Worm (Caenorhabditis elegans) whole organism, L4 larva: ENCODE measurements around the gene F59G1.4.

Source experiments
- F26F4.8 ChIP-seq: fragments of 200-800 bp; sonication (Bioruptor generic); conservative IDR thresholded peaks from 2 replicates; pipeline ENCODE4 v1.3.6; 2022; ENCODE audit warnings: missing genetic modification characterization, missing compliant biosample characterization
- F44E2.7 ChIP-seq: fragments of 200-800 bp; sonication (Bioruptor generic); IDR thresholded peaks from 2 replicates; pipeline ENCODE4 v2.1.2; 2022; ENCODE audit warnings: missing genetic modification characterization, missing compliant biosample characterization
- R02D3.7 ChIP-seq: fragments of 150-350 bp; sonication (generic microtip); optimal IDR thresholded peaks from 3 replicates; lab custom pipeline; 2014; ENCODE audit warnings: missing biosample characterization, missing genetic modification characterization
- aha-1 ChIP-seq: fragments of 150-350 bp; peaks from one replicate; lab custom pipeline; 2014; ENCODE audit warnings: missing biosample characterization, missing genetic modification characterization
- ceh-28 ChIP-seq: fragments of 150-350 bp; optimal IDR thresholded peaks from 2 replicates; lab custom pipeline; 2014; ENCODE audit warnings: missing biosample characterization, missing genetic modification reagents, missing genetic modification characterization
- ceh-82 ChIP-seq: sonication (generic microtip); optimal IDR thresholded peaks from 2 replicates; lab custom pipeline; 2017; ENCODE audit warnings: missing biosample characterization, missing genetic modification characterization
- ctbp-1 ChIP-seq: fragments of 200-800 bp; sonication (Bioruptor generic); IDR thresholded peaks from 2 replicates; pipeline ENCODE4 v1.3.6; 2022; ENCODE audit warnings: missing genetic modification reagents, missing genetic modification characterization, missing compliant biosample characterization
- daf-12 ChIP-seq: fragments of 150-350 bp; optimal IDR thresholded peaks from 2 replicates; lab custom pipeline; 2014; ENCODE audit warnings: missing biosample characterization, missing genetic modification reagents, missing genetic modification characterization
- daf-16 ChIP-seq, 3 experiments: sonication (generic microtip); optimal IDR thresholded peaks; 2 replicates each; lab custom pipeline; 2016 to 2017; ENCODE audit warnings: missing genetic modification characterization in 3 of 3, missing genetic modification reagents in 3 of 3, mild to moderate bottlenecking in 2 of 3, missing compliant biosample characterization in 2 of 3, missing biosample characterization in 1 of 3, moderate library complexity in 1 of 3
- dve-1 ChIP-seq: sonication (generic microtip); optimal IDR thresholded peaks from 2 replicates; lab custom pipeline; 2017; ENCODE audit warnings: antibody characterized with exemption, mild to moderate bottlenecking, missing genetic modification characterization, missing compliant biosample characterization; ENCODE audit not compliant: insufficient read depth
- fkh-10 ChIP-seq: fragments of 150-350 bp; optimal IDR thresholded peaks from 2 replicates; lab custom pipeline; 2014; ENCODE audit warnings: missing biosample characterization, missing genetic modification reagents, missing genetic modification characterization
- fos-1 ChIP-seq: fragments of 150-350 bp; optimal IDR thresholded peaks from 2 replicates; lab custom pipeline; 2014; ENCODE audit warnings: missing biosample characterization, missing genetic modification characterization
- hif-1 ChIP-seq, 2 experiments: sonication (generic microtip); optimal IDR thresholded peaks; 2 replicates each; lab custom pipeline; 2016 to 2017; ENCODE audit warnings: missing compliant biosample characterization in 2 of 2, missing genetic modification characterization in 2 of 2, missing genetic modification reagents in 2 of 2, missing genotype in 2 of 2, mild to moderate bottlenecking in 1 of 2
- hlh-11 ChIP-seq: fragments of 200-800 bp; sonication (Bioruptor generic); optimal IDR thresholded peaks from 2 replicates; lab custom pipeline; 2018; ENCODE audit warnings: mild to moderate bottlenecking, missing genetic modification characterization, missing compliant biosample characterization
- hlh-30 ChIP-seq: sonication (generic microtip); optimal IDR thresholded peaks from 2 replicates; lab custom pipeline; 2017; ENCODE audit warnings: antibody characterized with exemption, mild to moderate bottlenecking, missing genetic modification characterization, missing compliant biosample characterization; ENCODE audit not compliant: insufficient read depth
- hmg-1.1 ChIP-seq: fragments of 200-800 bp; sonication (Bioruptor generic); IDR thresholded peaks from 2 replicates; pipeline ENCODE4 v1.3.6; 2022; ENCODE audit warnings: missing genetic modification reagents, missing genetic modification characterization, missing compliant biosample characterization
- lin-1 ChIP-seq: fragments of 200-800 bp; sonication (Bioruptor generic); IDR thresholded peaks from 2 replicates; pipeline ENCODE4 v1.3.6; 2022; ENCODE audit warnings: missing genetic modification reagents, missing genetic modification characterization, missing compliant biosample characterization
- lin-38 ChIP-seq: fragments of 200-800 bp; sonication (Bioruptor generic); IDR thresholded peaks from 2 replicates; pipeline ENCODE4 v1.3.6; 2022; ENCODE audit warnings: missing genetic modification reagents, missing genetic modification characterization, missing compliant biosample characterization
- lin-39 ChIP-seq: fragments of 150-350 bp; optimal IDR thresholded peaks from 2 replicates; lab custom pipeline; 2014; ENCODE audit warnings: missing biosample characterization, missing genetic modification reagents, missing genetic modification characterization
- lsy-2 ChIP-seq, 2 experiments: fragments of 150-350 bp in 1 of 2; sonication (generic microtip) in 1 of 2; optimal IDR thresholded peaks; 2 replicates each; lab custom pipeline; 2014 to 2017; ENCODE audit warnings: missing biosample characterization in 2 of 2, missing genetic modification characterization in 2 of 2
- madf-5 ChIP-seq, 2 experiments: fragments of 200-800 bp; sonication (Bioruptor generic); IDR thresholded peaks; 2 replicates each; pipeline ENCODE4 v1.3.6; 2022; ENCODE audit warnings: missing compliant biosample characterization in 2 of 2, missing genetic modification characterization in 2 of 2
- madf-9 ChIP-seq: fragments of 200-800 bp; sonication (Bioruptor generic); conservative IDR thresholded peaks from 2 replicates; pipeline ENCODE4 v1.3.6; 2022; ENCODE audit warnings: missing genetic modification reagents, missing genetic modification characterization, missing compliant biosample characterization
- mdl-1 ChIP-seq, 2 experiments: fragments of 150-350 bp in 1 of 2; sonication (generic microtip) in 1 of 2; optimal IDR thresholded peaks; 2 replicates each; lab custom pipeline; 2014 to 2017; ENCODE audit warnings: missing biosample characterization in 2 of 2, missing genetic modification characterization in 2 of 2
- mep-1 ChIP-seq: fragments of 150-350 bp; sonication (generic microtip); optimal IDR thresholded peaks from 3 replicates; lab custom pipeline; 2014; ENCODE audit warnings: missing biosample characterization, missing genetic modification characterization
- mes-2 ChIP-seq: sonication (generic microtip); optimal IDR thresholded peaks from 2 replicates; lab custom pipeline; 2016; ENCODE audit warnings: missing genotype, mild to moderate bottlenecking, missing genetic modification characterization, missing compliant biosample characterization; ENCODE audit not compliant: poor library complexity, severe bottlenecking
- nhr-10 ChIP-seq: fragments of 150-350 bp; optimal IDR thresholded peaks from 2 replicates; lab custom pipeline; 2014; ENCODE audit warnings: missing biosample characterization, missing genetic modification characterization
- nhr-11 ChIP-seq: fragments of 150-350 bp; optimal IDR thresholded peaks from 2 replicates; lab custom pipeline; 2014; ENCODE audit warnings: missing biosample characterization, missing genetic modification characterization
- pha-4 ChIP-seq, 2 experiments: fragments of 150-350 bp in 1 of 2; fragments of 200-800 bp in 1 of 2; sonication (Bioruptor generic) in 1 of 2; IDR thresholded peaks in 1 of 2; optimal IDR thresholded peaks in 1 of 2; 2 replicates each; pipeline versions ENCODE4 v1.3.6 to Lab custom; 2014 to 2022; ENCODE audit warnings: missing genetic modification characterization in 2 of 2, missing genetic modification reagents in 2 of 2, missing biosample characterization in 1 of 2, missing compliant biosample characterization in 1 of 2
- pqm-1 ChIP-seq: sonication (generic microtip); optimal IDR thresholded peaks from 2 replicates; lab custom pipeline; 2017; ENCODE audit warnings: missing biosample characterization, missing genetic modification characterization
- rbr-2 ChIP-seq: sonication (generic microtip); optimal IDR thresholded peaks from 2 replicates; lab custom pipeline; 2016; ENCODE audit warnings: missing genotype, missing genetic modification characterization, missing compliant biosample characterization
- sdz-12 ChIP-seq: fragments of 200-800 bp; sonication (Bioruptor generic); optimal IDR thresholded peaks from 2 replicates; lab custom pipeline; 2018; ENCODE audit warnings: mild to moderate bottlenecking, missing genetic modification characterization, missing compliant biosample characterization
- set-16 ChIP-seq: fragments of 200-800 bp; sonication (Bioruptor generic); IDR thresholded peaks from 2 replicates; pipeline ENCODE4 v1.3.6; 2022; ENCODE audit warnings: missing genetic modification reagents, missing genetic modification characterization, missing compliant biosample characterization
- snpc-1.2 ChIP-seq: fragments of 200-800 bp; sonication (Bioruptor generic); IDR thresholded peaks from 2 replicates; pipeline ENCODE4 v1.3.6; 2022; ENCODE audit warnings: missing genetic modification reagents, missing genetic modification characterization, missing compliant biosample characterization
- tra-1 ChIP-seq: fragments of 200-800 bp; sonication (Bioruptor generic); IDR thresholded peaks from 2 replicates; pipeline ENCODE4 v1.3.6; 2022; ENCODE audit warnings: missing genetic modification reagents, missing genetic modification characterization, missing compliant biosample characterization
- unc-130 ChIP-seq: sonication (generic microtip); optimal IDR thresholded peaks from 2 replicates; lab custom pipeline; 2016; ENCODE audit warnings: missing genetic modification reagents, missing genetic modification characterization, missing compliant biosample characterization
- unc-62 ChIP-seq, 3 experiments: fragments of 150-350 bp in 1 of 3; sonication (generic microtip); optimal IDR thresholded peaks in 2 of 3; peaks in 1 of 3; 1 replicate in 1 of 3; 2 replicates in 2 of 3; lab custom pipeline; 2014 to 2017; ENCODE audit warnings: missing biosample characterization in 3 of 3, missing genetic modification characterization in 3 of 3, missing genetic modification reagents in 3 of 3, missing genotype in 1 of 3
- zfp-3 ChIP-seq: fragments of 200-800 bp; sonication (Bioruptor generic); conservative IDR thresholded peaks from 2 replicates; pipeline ENCODE4 v1.3.6; 2022; ENCODE audit warnings: missing genetic modification reagents, missing genetic modification characterization, missing compliant biosample characterization

F59G1.4 gene

ce11 chrII:5940815-5941214 is 44.8 kb downstream of the F59G1.4 start, which contains the start of gene F28B12.6:
F28B12.6 (plus strand) TSS chrII:5940863.
- TF ChIP-seq ceh-28 (tag; lab: Kevin White, UChicago) (no peak), zfp-3 (GFP tag; lab: Robert Waterston, UW) (0 out of 2 replicates have a peak, but pooled peaks have one; percentile 17), fos-1 (tag; lab: Kevin White, UChicago) (no peak), hif-1 (tag; optimal IDR thresholded peaks at IDR 0.05; lab: Kevin White, UChicago) (peak in 1 of 2 experiments; percentile 9), lsy-2 (tag; optimal IDR thresholded peaks at IDR 0.05; lab: Kevin White, UChicago) (no peak), unc-130 (GFP tag; lab: Kevin White, UChicago) (no peak), lin-39 (tag; lab: Kevin White, UChicago) (no peak), ctbp-1 (GFP tag; lab: Robert Waterston, UW) (no peak), sdz-12 (GFP tag; lab: Kevin White, UChicago) (no peak), madf-5 (GFP tag; IDR thresholded peaks at IDR 0.05; lab: Robert Waterston, UW) (0 out of 4 replicates have a peak, but pooled peaks of 1 of the 2 experiments have one; percentile 20), lin-1 (no peak), dve-1 (tag; lab: Kevin White, UChicago) (no peak)

ce11 chrII:5942593-5942992 is 46.6 kb downstream of the F59G1.4 start, which contains the start of gene F28B12.1:
F28B12.1 (plus strand) TSS chrII:5942927.
- peak; percentile 16 for TF ChIP-seq fkh-10 (GFP tag; lab: Kevin White, UChicago)
- TF ChIP-seq hlh-30 = peak; percentile 78
- peak; percentile 10 for TF ChIP-seq rbr-2 (tag; lab: Kevin White, UChicago)
- TF ChIP-seq lsy-2 (tag; optimal IDR thresholded peaks at IDR 0.05; lab: Kevin White, UChicago) = peak in 1 of 2 experiments; percentile 35
- no peak for TF ChIP-seq set-16 (GFP tag; lab: Robert Waterston, UW)
- peak; percentile 28 for TF ChIP-seq dve-1 (tag; lab: Kevin White, UChicago)
- no peak for TF ChIP-seq daf-12
- TF ChIP-seq madf-5 (GFP tag; IDR thresholded peaks at IDR 0.05; lab: Robert Waterston, UW) = no peak
- TF ChIP-seq mep-1 (tag; lab: Kevin White, UChicago) = peak; percentile 14

ce11 chrII:5944268-5944667 is 48.3 kb downstream of the F59G1.4 start, which contains the start of gene B0034.2:
B0034.2 (minus strand) TSS chrII:5944368.
- no peak for TF ChIP-seq pha-4 (GFP tag; IDR thresholded peaks at IDR 0.05; lab: Robert Waterston, UW)
- no peak for TF ChIP-seq pha-4 (tag; optimal IDR thresholded peaks at IDR 0.05; lab: Kevin White, UChicago)
- 0 out of 2 replicates have a peak, but pooled peaks have one; percentile 21 for TF ChIP-seq lin-38 (GFP tag; lab: Robert Waterston, UW)
- TF ChIP-seq aha-1 (tag; lab: Kevin White, UChicago) = peak; percentile 41

ce11 chrII:5945818-5946217 is 49.8 kb downstream of the F59G1.4 start:
- no peak for TF ChIP-seq daf-16 (GFP tag; optimal IDR thresholded peaks at IDR 0.05; lab: Kevin White, UChicago)
- no peak for TF ChIP-seq daf-16 (tag; optimal IDR thresholded peaks at IDR 0.05; lab: Kevin White, UChicago)
- TF ChIP-seq aha-1 (tag; lab: Kevin White, UChicago) = peak; percentile 63
- TF ChIP-seq lin-39 (tag; lab: Kevin White, UChicago) = no peak

ce11 chrII:5946438-5946837 is 50.5 kb downstream of the F59G1.4 start:
- TF ChIP-seq ctbp-1 (GFP tag; lab: Robert Waterston, UW) (0 out of 2 replicates have a peak, but pooled peaks have one; percentile 42), R02D3.7 (tag; lab: Kevin White, UChicago) (no peak), aha-1 (tag; lab: Kevin White, UChicago) (peak; percentile 37)

- TF ChIP-seq F26F4.8 (no peak), R02D3.7 (tag; lab: Kevin White, UChicago) (no peak), hmg-1.1 (GFP tag; lab: Robert Waterston, UW) (peak; percentile 45; the same call in 1 of the 2 replicates), tra-1 (0 out of 2 replicates have a peak, but pooled peaks have one; percentile 35), mep-1 (tag; lab: Kevin White, UChicago) (peak; percentile 18), F44E2.7 (GFP tag; lab: Robert Waterston, UW) (no peak), nhr-11 (peak; percentile 61), ceh-82 (no peak), mdl-1 (tag; optimal IDR thresholded peaks at IDR 0.05; lab: Kevin White, UChicago) (no peak), hlh-11 (peak; percentile 22), pqm-1 (no peak), nhr-10 (tag; lab: Kevin White, UChicago) (no peak), snpc-1.2 (GFP tag; lab: Robert Waterston, UW) (no peak), mes-2 (tag; lab: Kevin White, UChicago) (peak; percentile 48), unc-62 (GFP tag; optimal IDR thresholded peaks at IDR 0.05 in 1 of 2; lab: Kevin White, UChicago) (peak in 1 of 2 experiments; percentile 78), unc-62 (tag; optimal IDR thresholded peaks at IDR 0.05; lab: Kevin White, UChicago) (no peak), madf-9 (no peak)
Observed at ce11 chrII:5948681-5949080, 52.7 kb downstream of the F59G1.4 start.
